Worm (Caenorhabditis elegans) whole organism, late embryonic: ENCODE measurements around the gene C36E6.8.
A peak's percentile ranks its signal among the peaks of the same experiment; 100 is the strongest.

Source experiments
- C08G9.2 ChIP-seq: sonication (generic microtip); optimal IDR thresholded peaks from 2 replicates; lab custom pipeline; 2016; ENCODE audit warnings: mild to moderate bottlenecking, missing genetic modification characterization, moderate library complexity, missing compliant biosample characterization
- C38D4.7 ChIP-seq: fragments of 200-800 bp; sonication (Bioruptor generic); optimal IDR thresholded peaks from 2 replicates; lab custom pipeline; 2018; ENCODE audit warnings: mild to moderate bottlenecking, missing genetic modification characterization, moderate library complexity, missing compliant biosample characterization
- F13H6.1 ChIP-seq: sonication (generic microtip); optimal IDR thresholded peaks from 2 replicates; lab custom pipeline; 2016; ENCODE audit warnings: missing genetic modification characterization, missing compliant biosample characterization
- K02D7.2 ChIP-seq: sonication (generic microtip); optimal IDR thresholded peaks from 2 replicates; lab custom pipeline; 2017; ENCODE audit warnings: mild to moderate bottlenecking, missing genetic modification characterization, missing compliant biosample characterization
- K09A11.1 ChIP-seq: sonication (generic microtip); optimal IDR thresholded peaks from 2 replicates; lab custom pipeline; 2017; ENCODE audit warnings: antibody characterized with exemption, mild to moderate bottlenecking, missing genetic modification characterization, missing compliant biosample characterization; ENCODE audit not compliant: insufficient read depth
- Y22D7AL.16 ChIP-seq: sonication (generic microtip); optimal IDR thresholded peaks from 2 replicates; lab custom pipeline; 2016; ENCODE audit warnings: missing genetic modification characterization, missing compliant biosample characterization
- ama-1 ChIP-seq: fragments of 150-350 bp; optimal IDR thresholded peaks from 2 replicates; lab custom pipeline; 2014
- ceh-14 ChIP-seq: sonication (generic microtip); optimal IDR thresholded peaks from 2 replicates; lab custom pipeline; 2016; ENCODE audit warnings: missing genotype, missing genetic modification characterization, missing compliant biosample characterization
- ceh-22 ChIP-seq: sonication (generic microtip); optimal IDR thresholded peaks from 2 replicates; lab custom pipeline; 2017; ENCODE audit warnings: missing biosample characterization, missing genetic modification characterization
- ceh-31 ChIP-seq: sonication (generic microtip); optimal IDR thresholded peaks from 2 replicates; lab custom pipeline; 2016; ENCODE audit warnings: missing genetic modification characterization, missing compliant biosample characterization
- ceh-34 ChIP-seq: sonication (generic microtip); optimal IDR thresholded peaks from 2 replicates; lab custom pipeline; 2016; ENCODE audit warnings: mild to moderate bottlenecking, missing genetic modification characterization, missing compliant biosample characterization
- ceh-45 ChIP-seq: fragments of 200-800 bp; sonication (Bioruptor generic); IDR thresholded peaks from 2 replicates; pipeline ENCODE4 v1.3.6; 2022; ENCODE audit warnings: missing genetic modification reagents, missing genetic modification characterization, missing compliant biosample characterization
- ceh-48 ChIP-seq: sonication (generic microtip); optimal IDR thresholded peaks from 2 replicates; lab custom pipeline; 2016; ENCODE audit warnings: missing genetic modification characterization, inconsistent platforms, missing compliant biosample characterization
- ceh-6 ChIP-seq: fragments of 200-800 bp; sonication (Bioruptor generic); optimal IDR thresholded peaks from 2 replicates; lab custom pipeline; 2018; ENCODE audit warnings: mild to moderate bottlenecking, missing genetic modification characterization, missing compliant biosample characterization
- ceh-9 ChIP-seq: sonication (generic microtip); optimal IDR thresholded peaks from 2 replicates; lab custom pipeline; 2016; ENCODE audit warnings: mild to moderate bottlenecking, missing genetic modification characterization, inconsistent platforms, missing compliant biosample characterization
- dmd-4 ChIP-seq: sonication (generic microtip); optimal IDR thresholded peaks from 2 replicates; lab custom pipeline; 2016; ENCODE audit warnings: borderline replicate concordance, missing genetic modification characterization, missing compliant biosample characterization
- dve-1 ChIP-seq: sonication (generic microtip); optimal IDR thresholded peaks from 2 replicates; lab custom pipeline; 2017; ENCODE audit warnings: antibody characterized with exemption, mild to moderate bottlenecking, missing genetic modification characterization, missing compliant biosample characterization
- elt-2 ChIP-seq: sonication (generic microtip); optimal IDR thresholded peaks from 2 replicates; lab custom pipeline; 2016; ENCODE audit warnings: missing genetic modification reagents, missing genetic modification characterization, missing compliant biosample characterization
- elt-4 ChIP-seq: sonication (generic microtip); optimal IDR thresholded peaks from 2 replicates; lab custom pipeline; 2016; ENCODE audit warnings: missing genetic modification characterization, missing compliant biosample characterization
- fkh-10 ChIP-seq: fragments of 150-350 bp; optimal IDR thresholded peaks from 2 replicates; lab custom pipeline; 2014; ENCODE audit warnings: missing biosample characterization, missing genetic modification reagents, missing genetic modification characterization
- fkh-6 ChIP-seq: sonication (generic microtip); optimal IDR thresholded peaks from 2 replicates; lab custom pipeline; 2016; ENCODE audit warnings: missing genetic modification characterization, missing compliant biosample characterization
- hlh-15 ChIP-seq: sonication (generic microtip); optimal IDR thresholded peaks from 2 replicates; lab custom pipeline; 2016; ENCODE audit warnings: missing genetic modification characterization, missing compliant biosample characterization
- hlh-30 ChIP-seq: sonication (generic microtip); optimal IDR thresholded peaks from 2 replicates; lab custom pipeline; 2017; ENCODE audit warnings: antibody characterized with exemption, missing genetic modification characterization, missing compliant biosample characterization; ENCODE audit not compliant: insufficient read depth
- lin-11 ChIP-seq: fragments of 200-800 bp; sonication (Bioruptor generic); optimal IDR thresholded peaks from 2 replicates; lab custom pipeline; 2018; ENCODE audit warnings: mild to moderate bottlenecking, missing genetic modification characterization, missing compliant biosample characterization
- madf-2 ChIP-seq: sonication (generic microtip); optimal IDR thresholded peaks from 2 replicates; lab custom pipeline; 2017; ENCODE audit warnings: missing genetic modification characterization, missing compliant biosample characterization
- nfya-1 ChIP-seq: sonication (generic microtip); optimal IDR thresholded peaks from 2 replicates; lab custom pipeline; 2017; ENCODE audit warnings: missing genetic modification characterization, mild to moderate bottlenecking, missing compliant biosample characterization, antibody characterized with exemption, moderate library complexity
- nhr-11 ChIP-seq: fragments of 150-350 bp; optimal IDR thresholded peaks from 2 replicates; lab custom pipeline; 2014; ENCODE audit warnings: missing biosample characterization, missing genetic modification characterization
- odd-2 ChIP-seq: sonication (generic microtip); optimal IDR thresholded peaks from 2 replicates; lab custom pipeline; 2017; ENCODE audit warnings: antibody characterized with exemption, mild to moderate bottlenecking, missing genetic modification characterization, missing compliant biosample characterization
- pag-3 ChIP-seq: sonication (generic microtip); optimal IDR thresholded peaks from 2 replicates; lab custom pipeline; 2016; ENCODE audit warnings: missing compliant biosample characterization, missing genetic modification characterization, borderline replicate concordance
- pat-9 ChIP-seq: fragments of 200-800 bp; sonication (Bioruptor generic); optimal IDR thresholded peaks from 2 replicates; lab custom pipeline; 2018; ENCODE audit warnings: mild to moderate bottlenecking, missing genetic modification characterization, moderate library complexity, missing compliant biosample characterization
- pha-2 ChIP-seq: sonication (generic microtip); optimal IDR thresholded peaks from 2 replicates; lab custom pipeline; 2017; ENCODE audit warnings: mild to moderate bottlenecking, missing genetic modification characterization, missing compliant biosample characterization
- pha-4 ChIP-seq: fragments of 150-350 bp; optimal IDR thresholded peaks from 2 replicates; lab custom pipeline; 2018; ENCODE audit warnings: missing biosample characterization, missing genetic modification reagents, missing genetic modification characterization
- pros-1 ChIP-seq: fragments of 150-350 bp; optimal IDR thresholded peaks from 2 replicates; lab custom pipeline; 2014; ENCODE audit warnings: missing biosample characterization, missing genetic modification reagents, missing genetic modification characterization
- ref-2 ChIP-seq: sonication (generic microtip); optimal IDR thresholded peaks from 2 replicates; lab custom pipeline; 2016; ENCODE audit warnings: missing genetic modification characterization, missing compliant biosample characterization
- rnt-1 ChIP-seq: sonication (generic microtip); optimal IDR thresholded peaks from 2 replicates; lab custom pipeline; 2016; ENCODE audit warnings: missing genetic modification characterization, missing compliant biosample characterization
- sdc-2 ChIP-seq: sonication (generic microtip); optimal IDR thresholded peaks from 2 replicates; lab custom pipeline; 2016; ENCODE audit warnings: missing genotype, missing genetic modification characterization, missing compliant biosample characterization
- syd-9 ChIP-seq: sonication (generic microtip); optimal IDR thresholded peaks from 2 replicates; lab custom pipeline; 2016; ENCODE audit warnings: mild to moderate bottlenecking, missing genetic modification characterization, moderate library complexity, missing compliant biosample characterization
- tbx-2 ChIP-seq: sonication (generic microtip); optimal IDR thresholded peaks from 2 replicates; lab custom pipeline; 2016; ENCODE audit warnings: missing genetic modification characterization, missing compliant biosample characterization
- tbx-7 ChIP-seq: sonication (generic microtip); optimal IDR thresholded peaks from 2 replicates; lab custom pipeline; 2016; ENCODE audit warnings: missing genotype, missing genetic modification characterization, missing compliant biosample characterization
- ttx-3 ChIP-seq: sonication (generic microtip); optimal IDR thresholded peaks from 2 replicates; lab custom pipeline; 2016; ENCODE audit warnings: missing genetic modification reagents, missing genetic modification characterization, missing compliant biosample characterization
- unc-3 ChIP-seq, 2 experiments: fragments of 200-800 bp in 1 of 2; sonication (Bioruptor generic) in 1 of 2; sonication (generic microtip) in 1 of 2; conservative IDR thresholded peaks in 1 of 2; optimal IDR thresholded peaks in 1 of 2; 2 replicates each; pipeline versions ENCODE4 v1.3.6 to Lab custom; 2016 to 2022; ENCODE audit warnings: missing compliant biosample characterization in 2 of 2, missing genetic modification characterization in 2 of 2, missing genetic modification reagents in 1 of 2
- zip-5 ChIP-seq: sonication (generic microtip); optimal IDR thresholded peaks from 2 replicates; lab custom pipeline; 2016; ENCODE audit warnings: missing genetic modification characterization, missing compliant biosample characterization

C36E6.8 gene

DNA sequence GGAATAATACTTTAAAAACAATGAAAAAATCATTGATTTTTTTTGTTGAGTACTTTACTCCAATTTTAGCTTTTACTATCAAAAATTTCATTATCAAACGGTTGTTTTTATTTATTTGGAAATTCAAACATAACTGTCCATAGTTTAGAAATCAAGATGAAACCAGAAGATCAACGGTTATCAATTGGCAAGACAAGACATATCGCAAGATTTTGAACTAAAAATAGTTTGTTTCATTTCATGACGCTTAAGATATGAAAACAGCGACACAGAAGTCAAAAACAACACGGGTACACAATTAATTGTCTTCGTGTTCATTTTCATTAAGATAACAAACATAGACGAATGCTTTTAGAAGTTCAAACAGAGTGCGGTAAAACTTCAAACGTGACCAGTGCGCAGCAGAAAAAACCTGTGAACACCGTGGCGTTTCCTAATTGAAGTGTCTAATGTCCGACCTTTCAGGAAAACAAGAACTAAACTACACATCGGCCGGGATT lies 20.9 kb upstream of the C36E6.8 start:
- TF ChIP-seq elt-4 (tag; lab: Kevin White, UChicago) (no peak), pha-4 (no peak), ceh-34 (tag; lab: Kevin White, UChicago) (no peak), K02D7.2 (tag; lab: Kevin White, UChicago) (no peak), ceh-14 (no peak), rnt-1 (no peak), syd-9 (tag; lab: Kevin White, UChicago) (no peak), ref-2 (tag; lab: Kevin White, UChicago) (no peak), elt-2 (tag; lab: Kevin White, UChicago) (no peak), ceh-22 (no peak), F13H6.1 (tag; lab: Kevin White, UChicago) (no peak), ceh-6 (GFP tag; lab: Kevin White, UChicago) (no peak), nfya-1 (tag; lab: Kevin White, UChicago) (no peak), ceh-31 (no peak), nhr-11 (no peak), Y22D7AL.16 (no peak)
- TF ChIP-seq, all 69 proteins: peak for 0

DNA sequence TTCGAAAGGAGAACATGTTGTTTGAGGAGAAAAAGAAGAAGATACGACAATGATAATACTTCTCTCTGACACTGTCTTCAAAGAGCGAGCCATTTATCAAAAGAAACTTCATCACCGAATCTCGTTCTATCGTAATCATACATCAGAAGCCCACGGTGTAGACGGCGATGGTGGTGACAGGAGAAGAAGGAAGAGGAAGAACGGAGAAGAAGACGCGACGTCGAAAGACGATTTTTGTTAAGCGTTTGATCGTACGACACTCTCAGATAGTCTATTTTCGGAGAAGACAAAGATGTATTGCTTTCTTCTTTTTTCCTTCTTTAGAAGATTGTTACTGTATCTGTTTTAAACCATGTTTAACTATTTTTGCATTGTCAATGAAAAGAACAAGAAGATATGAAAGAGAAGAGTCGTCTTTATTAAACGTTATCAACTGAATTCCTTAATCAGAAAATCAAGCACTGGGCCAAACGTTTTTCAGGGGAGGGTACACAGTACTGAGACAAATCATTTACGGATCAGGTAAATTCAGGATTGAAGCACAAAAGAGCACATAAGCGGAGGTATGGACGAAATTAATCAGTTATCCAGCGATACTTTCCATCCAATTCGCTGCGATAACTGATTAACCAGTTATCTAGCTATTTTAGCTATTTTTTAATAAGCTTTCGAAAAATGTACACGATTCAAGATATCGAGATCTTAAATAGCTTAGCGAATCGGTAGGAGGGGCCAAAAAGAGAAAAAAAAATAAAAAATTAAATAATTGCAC lies 18.5 kb upstream of the C36E6.8 start:
- TF ChIP-seq ama-1 (lab: Kevin White, UChicago) (no peak), pag-3 (tag; lab: Kevin White, UChicago) (no peak), ref-2 (tag; lab: Kevin White, UChicago) (no peak), dmd-4 (tag; lab: Kevin White, UChicago) (no peak), C08G9.2 (no peak), odd-2 (no peak), tbx-7 (no peak), ceh-6 (GFP tag; lab: Kevin White, UChicago) (no peak), fkh-10 (GFP tag; lab: Kevin White, UChicago) (no peak), ceh-22 (no peak), fkh-6 (tag; lab: Kevin White, UChicago) (no peak), ceh-9 (tag; lab: Kevin White, UChicago) (no peak), C38D4.7 (no peak), ttx-3 (no peak), unc-3 (GFP tag; conservative IDR thresholded peaks at IDR 0.05; lab: Robert Waterston, UW) (no peak), unc-3 (tag; optimal IDR thresholded peaks at IDR 0.05; lab: Kevin White, UChicago) (no peak), ceh-48 (tag; lab: Kevin White, UChicago) (no peak)

DNA sequence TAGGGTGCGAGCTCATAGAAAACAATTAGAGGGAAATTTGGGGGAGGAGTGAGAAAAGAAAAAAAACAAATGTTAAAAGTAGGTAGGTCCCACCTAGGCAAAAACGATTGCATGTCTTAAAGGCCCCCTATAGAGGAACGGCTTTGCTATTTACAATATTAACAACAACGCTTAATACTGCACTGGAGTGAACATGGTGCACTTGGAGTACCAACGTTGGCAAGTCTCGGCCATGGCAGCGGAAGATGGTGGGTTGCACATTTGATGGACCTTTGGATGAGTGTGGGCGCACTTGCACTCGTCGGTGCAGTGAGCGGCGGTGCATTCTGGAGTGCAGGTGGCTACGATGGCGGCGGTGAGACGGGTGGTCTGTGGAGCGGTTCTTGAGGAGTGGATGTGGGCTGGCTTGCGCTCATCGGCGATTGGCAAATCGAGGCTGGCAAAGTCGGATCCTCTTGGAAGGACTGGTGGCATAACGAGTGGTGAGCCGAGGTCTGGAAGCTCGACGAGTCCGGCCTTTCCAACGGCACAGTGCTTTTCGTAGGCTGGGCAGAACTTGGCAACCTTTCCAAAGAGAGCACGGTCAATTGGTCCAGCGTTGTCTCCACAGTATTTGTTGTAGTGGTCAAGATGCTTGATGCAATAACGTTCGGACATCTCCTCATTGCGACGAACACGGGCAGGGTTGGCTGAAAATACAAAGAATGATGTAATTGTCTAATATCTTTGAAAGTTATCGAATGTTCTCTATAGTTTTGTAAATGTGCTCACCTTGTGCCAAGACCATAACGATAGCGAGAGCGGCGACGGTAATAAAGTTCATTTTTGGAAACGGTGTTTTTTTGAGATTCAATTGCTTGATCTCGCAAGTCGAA lies 17.7 kb upstream of the C36E6.8 start:
- TF ChIP-seq elt-4 (tag; lab: Kevin White, UChicago), result peak; percentile 31
- TF ChIP-seq tbx-2 (tag; lab: Kevin White, UChicago), result no peak
- TF ChIP-seq sdc-2 (tag; lab: Kevin White, UChicago), result peak; percentile 4
- no peak for TF ChIP-seq unc-3 (GFP tag; conservative IDR thresholded peaks at IDR 0.05; lab: Robert Waterston, UW)
- no peak for TF ChIP-seq unc-3 (tag; optimal IDR thresholded peaks at IDR 0.05; lab: Kevin White, UChicago)
- no peak for TF ChIP-seq odd-2
- no peak for TF ChIP-seq ceh-45 (GFP tag; lab: Robert Waterston, UW)

DNA sequence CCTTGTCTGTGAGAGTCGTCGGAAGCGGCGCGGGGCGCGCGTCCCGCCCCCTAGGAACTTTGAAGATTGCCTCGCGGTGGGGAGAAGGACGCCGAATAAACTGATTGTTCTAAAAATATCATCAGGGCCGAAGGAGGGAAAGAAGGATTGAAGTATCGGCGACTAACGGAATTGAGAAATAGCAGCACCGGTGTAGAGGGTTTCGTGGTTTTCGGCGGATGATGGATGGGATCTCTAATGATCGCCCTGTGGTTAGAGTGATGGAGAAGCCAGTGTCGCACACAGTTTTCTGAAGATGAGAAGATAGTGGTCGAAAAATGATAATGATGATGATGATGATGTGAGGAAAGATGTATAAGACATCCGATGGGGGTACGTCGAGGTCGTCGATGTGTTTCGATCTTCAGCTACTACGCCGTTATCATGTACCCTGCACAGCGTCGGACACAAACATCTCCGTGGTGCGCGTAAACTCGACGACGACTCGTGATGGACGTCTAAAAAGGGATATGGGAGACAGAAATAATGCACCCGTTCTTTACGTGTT lies 16.9 kb upstream of the C36E6.8 start, which contains the start of gene osm-11:
Gene osm-11, minus strand, starts transcription at position 51 of the 547 bp plus-strand sequence.
- TF ChIP-seq ceh-14, result no peak
- TF ChIP-seq pag-3 (tag; lab: Kevin White, UChicago), result no peak
- no peak for TF ChIP-seq dve-1 (tag; lab: Kevin White, UChicago)
- no peak for TF ChIP-seq ceh-31
- no peak for TF ChIP-seq pros-1
- TF ChIP-seq pat-9, result no peak
- no peak for TF ChIP-seq ceh-22
- no peak for TF ChIP-seq nhr-11
- TF ChIP-seq C38D4.7, result no peak
- no peak for TF ChIP-seq lin-11 (tag; lab: Kevin White, UChicago)
- no peak for TF ChIP-seq hlh-30 (tag; lab: Kevin White, UChicago)
- TF ChIP-seq K09A11.1 (tag; lab: Kevin White, UChicago), result no peak
- TF ChIP-seq zip-5 (tag; lab: Kevin White, UChicago), result no peak
- TF ChIP-seq pha-2 (tag; lab: Kevin White, UChicago), result no peak
- TF ChIP-seq elt-4 (tag; lab: Kevin White, UChicago), result no peak
- no peak for TF ChIP-seq madf-2
- TF ChIP-seq hlh-15, result no peak
